Worm (Caenorhabditis elegans): ENCODE data around the gene ZK686.3.

DNA sequence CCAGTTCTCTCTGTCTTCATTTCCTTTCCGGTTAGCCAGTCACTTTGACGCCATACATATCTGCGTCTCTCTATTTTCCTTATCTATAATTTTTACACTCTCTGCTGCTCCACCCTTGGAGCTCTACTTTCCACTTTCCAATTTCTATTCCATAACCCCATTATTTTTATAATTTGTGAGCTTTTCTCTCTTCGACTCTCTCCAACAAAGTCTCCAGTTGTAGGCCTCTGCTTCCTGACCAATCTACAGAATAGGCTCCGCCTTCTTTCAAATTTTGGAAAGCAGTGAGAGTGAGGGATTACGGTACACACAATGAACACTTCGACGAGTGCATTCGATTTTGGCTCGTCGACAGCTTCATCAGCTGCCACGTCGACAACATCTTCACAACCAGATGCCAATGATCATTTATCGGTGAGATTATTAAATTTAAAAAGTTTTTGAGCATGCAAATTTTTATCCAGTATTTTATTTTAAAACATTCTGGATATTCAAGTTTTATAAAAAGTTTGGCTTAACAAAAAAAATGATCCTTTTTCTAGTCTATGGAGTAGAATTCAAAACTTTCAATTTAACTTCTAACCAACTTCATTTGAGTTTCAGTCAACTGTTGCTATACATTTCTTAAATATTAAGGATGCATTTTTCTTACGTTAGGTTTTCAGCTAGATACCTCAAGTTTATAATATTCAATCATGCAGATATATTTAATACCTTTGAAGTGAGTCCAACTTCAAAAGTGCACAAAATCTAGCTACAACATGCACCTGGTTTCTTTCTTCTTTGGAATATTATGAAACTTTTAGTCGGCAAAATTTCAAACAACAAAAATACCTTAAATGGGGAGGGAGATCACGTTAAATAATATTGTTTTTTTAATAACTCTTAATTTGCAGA lies 45.5 kb upstream of the ZK686.3 start, which contains the start of gene egl-5:
- TF ChIP-seq nhr-237 (tag; optimal IDR thresholded peaks at IDR 0.05): no peak
- TF ChIP-seq C04F5.9 (tag; optimal IDR thresholded peaks at IDR 0.05): no peak
- no peak for TF ChIP-seq aly-2 (tag; optimal IDR thresholded peaks at IDR 0.05)
- no peak for TF ChIP-seq C34B4.2 (tag; optimal IDR thresholded peaks at IDR 0.05)
- TF ChIP-seq snu-23 (GFP tag; optimal IDR thresholded peaks at IDR 0.05): no peak

Measured in whole organism, L1 larva.